Fruit fly (Drosophila melanogaster): ENCODE measurements around the gene CG9117.
A peak's percentile ranks its signal among the peaks of the same experiment; 100 is the strongest.

The CG9117 gene

dm6 chr2L:6081134-6081832 is 43.6 kb upstream of the CG9117 start:
- TF ChIP-seq CG33017 (tag; optimal IDR thresholded peaks at IDR 0.05) (no peak), pad (GFP tag; optimal IDR thresholded peaks at IDR 0.05) (peak; percentile 37), CG1620 (GFP tag; optimal IDR thresholded peaks at IDR 0.05) (peak; percentile 17), CG7045 (GFP tag; optimal IDR thresholded peaks at IDR 0.05) (no peak), ovo (GFP tag; optimal IDR thresholded peaks at IDR 0.05) (no peak), CG11617 (GFP tag; optimal IDR thresholded peaks at IDR 0.05) (peak; percentile 11), toe (GFP tag; optimal IDR thresholded peaks at IDR 0.05) (peak; percentile 29), Hr96 (GFP tag; optimal IDR thresholded peaks at IDR 0.05) (peak; percentile 34), bab1 (GFP tag; optimal IDR thresholded peaks at IDR 0.05) (no peak), Clk (GFP tag; optimal IDR thresholded peaks at IDR 0.05) (peak; percentile 22), CG12768 (GFP tag; optimal IDR thresholded peaks at IDR 0.05) (peak; percentile 67), CG5204 (GFP tag; optimal IDR thresholded peaks at IDR 0.05) (no peak), CG7101 (tag; optimal IDR thresholded peaks at IDR 0.05) (peak; percentile 42), kay (GFP tag; ENCODE audit: borderline replicate concordance) (peak; percentile 81), cic (GFP tag; optimal IDR thresholded peaks at IDR 0.05) (peak; percentile 89), Crg-1 (GFP tag; optimal IDR thresholded peaks at IDR 0.05) (no peak), CG14711 (tag; optimal IDR thresholded peaks at IDR 0.05) (no peak), tj (GFP tag; optimal IDR thresholded peaks at IDR 0.05) (peak; percentile 70), Mnt (GFP tag; optimal IDR thresholded peaks at IDR 0.05) (peak; percentile 54), cnc (optimal IDR thresholded peaks at IDR 0.05) (no peak)

dm6 chr2L:6080329-6080728 is 42.6 kb upstream of the CG9117 start:
- TF ChIP-seq Mnt (GFP tag; optimal IDR thresholded peaks at IDR 0.05) (peak; percentile 67), CG1620 (GFP tag; optimal IDR thresholded peaks at IDR 0.05) (peak; percentile 56), toe (GFP tag; optimal IDR thresholded peaks at IDR 0.05) (peak; percentile 70), cic (GFP tag; optimal IDR thresholded peaks at IDR 0.05) (peak; percentile 97), ovo (GFP tag; optimal IDR thresholded peaks at IDR 0.05) (peak; percentile 69), cnc (optimal IDR thresholded peaks at IDR 0.05) (no peak), CG33017 (tag; optimal IDR thresholded peaks at IDR 0.05) (peak; percentile 39), Hr96 (GFP tag; optimal IDR thresholded peaks at IDR 0.05) (peak; percentile 63), CG11617 (GFP tag; optimal IDR thresholded peaks at IDR 0.05) (peak; percentile 22), tj (GFP tag; optimal IDR thresholded peaks at IDR 0.05) (peak; percentile 21), bab1 (GFP tag; optimal IDR thresholded peaks at IDR 0.05) (no peak), CG7045 (GFP tag; optimal IDR thresholded peaks at IDR 0.05) (peak; percentile 74), CG12768 (GFP tag; optimal IDR thresholded peaks at IDR 0.05) (peak; percentile 87), CG5204 (GFP tag; optimal IDR thresholded peaks at IDR 0.05) (peak; percentile 8), pad (GFP tag; optimal IDR thresholded peaks at IDR 0.05) (peak; percentile 46), CG14711 (tag; optimal IDR thresholded peaks at IDR 0.05) (peak; percentile 8), CG7101 (tag; optimal IDR thresholded peaks at IDR 0.05) (peak; percentile 62), kay (GFP tag; ENCODE audit: borderline replicate concordance) (peak; percentile 85), Clk (GFP tag; optimal IDR thresholded peaks at IDR 0.05) (peak; percentile 74), Crg-1 (GFP tag; optimal IDR thresholded peaks at IDR 0.05) (peak; percentile 52)

DNA sequence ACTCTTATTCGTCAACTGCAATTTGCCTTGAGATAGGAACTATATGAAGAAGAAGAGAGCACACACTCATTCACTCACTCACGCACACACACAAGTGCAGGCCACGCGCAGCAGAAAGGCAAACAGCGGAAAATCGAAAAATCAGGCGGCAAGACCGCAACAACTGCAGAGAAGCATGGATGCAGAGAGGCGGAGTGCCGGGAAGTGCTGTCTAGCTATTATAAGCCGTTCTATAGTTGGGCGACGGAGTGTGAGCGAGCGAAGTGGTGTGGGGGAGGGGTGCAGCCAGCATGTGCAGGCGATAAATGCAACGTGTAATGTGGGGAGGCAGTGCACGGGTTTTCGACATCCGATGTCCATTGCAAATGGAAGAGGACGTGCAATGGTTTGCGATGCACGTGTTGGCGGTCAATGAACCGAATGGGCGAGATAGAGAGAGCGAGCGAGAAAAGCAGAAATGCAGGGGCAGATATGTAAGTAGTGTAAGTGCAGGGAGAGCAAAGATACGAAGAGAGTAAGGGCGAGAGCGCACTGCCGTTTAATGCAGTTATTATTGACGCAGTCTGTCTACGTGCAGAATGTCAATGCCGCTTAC is 41.2 kb upstream of the CG9117 start:
- no peak for TF ChIP-seq Hr96 (GFP tag; optimal IDR thresholded peaks at IDR 0.05)
- TF ChIP-seq CG11617 (GFP tag; optimal IDR thresholded peaks at IDR 0.05) = peak; percentile 48
- peak; percentile 86 for TF ChIP-seq pad (GFP tag; optimal IDR thresholded peaks at IDR 0.05)
- peak; percentile 91 for TF ChIP-seq CG12768 (GFP tag; optimal IDR thresholded peaks at IDR 0.05)
- peak; percentile 99 for TF ChIP-seq kay (GFP tag; ENCODE audit: borderline replicate concordance)
- TF ChIP-seq CG7101 (tag; optimal IDR thresholded peaks at IDR 0.05) = peak; percentile 40
- peak; percentile 81 for TF ChIP-seq Crg-1 (GFP tag; optimal IDR thresholded peaks at IDR 0.05)
- TF ChIP-seq CG1620 (GFP tag; optimal IDR thresholded peaks at IDR 0.05) = peak; percentile 31
- TF ChIP-seq cic (GFP tag; optimal IDR thresholded peaks at IDR 0.05) = peak; percentile 100
- TF ChIP-seq Mnt (GFP tag; optimal IDR thresholded peaks at IDR 0.05) = peak; percentile 99
- TF ChIP-seq bab1 (GFP tag; optimal IDR thresholded peaks at IDR 0.05) = peak; percentile 5
- TF ChIP-seq ovo (GFP tag; optimal IDR thresholded peaks at IDR 0.05) = peak; percentile 88
- peak in 1 of 2 experiments; percentile 90 for TF ChIP-seq cnc (optimal IDR thresholded peaks at IDR 0.05)
- TF ChIP-seq Clk (GFP tag; optimal IDR thresholded peaks at IDR 0.05) = peak; percentile 91
- peak; percentile 13 for TF ChIP-seq CG7045 (GFP tag; optimal IDR thresholded peaks at IDR 0.05)
- peak; percentile 100 for TF ChIP-seq tj (GFP tag; optimal IDR thresholded peaks at IDR 0.05)
- peak; percentile 68 for TF ChIP-seq toe (GFP tag; optimal IDR thresholded peaks at IDR 0.05)
- TF ChIP-seq CG33017 (tag; optimal IDR thresholded peaks at IDR 0.05) = peak; percentile 55
- TF ChIP-seq CG5204 (GFP tag; optimal IDR thresholded peaks at IDR 0.05) = no peak
- TF ChIP-seq CG14711 (tag; optimal IDR thresholded peaks at IDR 0.05) = peak; percentile 18

dm6 chr2L:6077632-6078031 is 39.9 kb upstream of the CG9117 start:
- TF ChIP-seq kay (GFP tag; ENCODE audit: borderline replicate concordance) = peak; percentile 98
- no peak for TF ChIP-seq ovo (GFP tag; optimal IDR thresholded peaks at IDR 0.05)
- TF ChIP-seq Hr96 (GFP tag; optimal IDR thresholded peaks at IDR 0.05) = no peak

DNA sequence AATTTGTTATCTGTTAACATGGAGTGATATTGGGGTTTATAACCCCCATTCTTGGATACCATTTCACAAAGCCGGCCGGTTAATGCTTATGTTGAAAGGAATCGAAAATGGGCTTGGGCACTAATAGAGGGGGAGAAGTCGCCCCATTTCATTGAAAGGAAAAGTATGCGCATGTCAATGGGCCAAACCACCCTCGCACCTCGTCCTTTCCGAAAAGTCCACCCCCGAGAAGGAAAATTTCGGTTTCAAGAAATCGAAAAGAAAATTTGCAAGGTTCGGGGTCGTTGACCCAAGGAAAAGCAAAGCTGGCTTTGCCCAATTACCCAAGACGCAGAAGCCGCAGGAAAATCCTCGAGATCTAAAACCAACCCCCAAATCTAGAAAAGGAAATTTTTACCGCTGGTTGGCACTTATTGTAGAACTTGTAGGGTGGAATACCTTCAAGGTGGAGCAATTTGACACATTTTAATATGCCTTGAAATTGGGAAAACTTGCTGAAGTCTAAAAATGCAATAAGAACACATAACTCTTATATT is 39.2 kb upstream of the CG9117 start:
- no peak for TF ChIP-seq bab1 (GFP tag; optimal IDR thresholded peaks at IDR 0.05)

DNA sequence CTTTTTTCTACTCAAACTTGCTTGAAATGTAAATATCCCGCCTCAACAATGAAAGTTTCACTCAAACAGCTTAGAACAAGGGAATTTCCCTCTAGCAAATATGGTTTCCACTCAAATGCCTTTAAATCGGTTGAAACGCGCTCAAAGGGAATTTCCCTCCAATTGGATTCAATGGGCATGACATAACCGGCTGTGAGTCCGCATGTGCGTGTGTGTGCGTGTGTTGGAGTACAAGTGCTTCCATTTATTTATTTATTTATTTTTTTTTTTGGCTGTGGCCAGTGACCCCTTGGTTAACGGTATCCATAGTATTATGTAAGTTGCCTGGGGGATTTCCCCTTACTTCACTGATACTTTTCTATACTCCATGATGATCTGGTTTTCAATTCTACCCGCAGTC is 38.4 kb upstream of the CG9117 start:
- TF ChIP-seq CG33017 (tag; optimal IDR thresholded peaks at IDR 0.05) (no peak), bab1 (GFP tag; optimal IDR thresholded peaks at IDR 0.05) (no peak)

All from whole organism, adult.